Worm (Caenorhabditis elegans): ENCODE results near the gene clik-1.

The clik-1 gene

DNA sequence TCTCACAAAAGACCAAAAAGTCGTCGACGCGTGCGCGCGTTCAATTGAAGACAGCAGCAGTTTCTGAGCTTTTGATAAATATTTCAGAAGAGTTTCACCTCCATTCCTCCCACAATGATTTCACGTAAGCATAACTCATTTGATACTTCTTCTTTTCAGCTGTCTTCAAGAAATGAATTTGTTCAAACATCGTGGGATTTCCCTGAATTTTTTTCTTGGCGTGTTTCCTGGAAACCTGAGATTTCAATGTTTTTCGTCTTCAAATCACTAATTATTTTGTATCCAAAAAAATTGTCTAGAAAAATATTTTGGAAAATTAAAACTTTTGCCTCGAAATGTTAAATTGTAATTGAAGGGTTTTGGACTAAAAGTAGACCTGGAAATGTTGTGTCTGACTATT lies 9.9 kb upstream of the clik-1 start:
- TF ChIP-seq pha-4 (tag; optimal IDR thresholded peaks at IDR 0.05) (no peak), T26A5.8 (tag; optimal IDR thresholded peaks at IDR 0.05) (no peak), hlh-26 (GFP tag; conservative IDR thresholded peaks at IDR 0.05) (no peak), hsf-1 (GFP tag; IDR thresholded peaks at IDR 0.05) (no peak), tbx-9 (tag; optimal IDR thresholded peaks at IDR 0.05; ENCODE audit: borderline replicate concordance) (no peak), tbp1 (GFP tag; optimal IDR thresholded peaks at IDR 0.05) (no peak), fkh-3 (tag; optimal IDR thresholded peaks at IDR 0.05) (no peak), F57C9.4 (tag; optimal IDR thresholded peaks at IDR 0.05) (no peak), mes-4 (tag; optimal IDR thresholded peaks at IDR 0.05) (no peak), ztf-25 (GFP tag; IDR thresholded peaks at IDR 0.05) (no peak), F22D6.2 (tag; optimal IDR thresholded peaks at IDR 0.05) (no peak), ztf-3 (GFP tag; optimal IDR thresholded peaks at IDR 0.05) (no peak), chd-7 (tag; optimal IDR thresholded peaks at IDR 0.05) (no peak), him-1 (tag; optimal IDR thresholded peaks at IDR 0.05) (no peak), snpc-3.4 (tag; optimal IDR thresholded peaks at IDR 0.05) (no peak), bed-2 (GFP tag; IDR thresholded peaks at IDR 0.05) (no peak)

DNA sequence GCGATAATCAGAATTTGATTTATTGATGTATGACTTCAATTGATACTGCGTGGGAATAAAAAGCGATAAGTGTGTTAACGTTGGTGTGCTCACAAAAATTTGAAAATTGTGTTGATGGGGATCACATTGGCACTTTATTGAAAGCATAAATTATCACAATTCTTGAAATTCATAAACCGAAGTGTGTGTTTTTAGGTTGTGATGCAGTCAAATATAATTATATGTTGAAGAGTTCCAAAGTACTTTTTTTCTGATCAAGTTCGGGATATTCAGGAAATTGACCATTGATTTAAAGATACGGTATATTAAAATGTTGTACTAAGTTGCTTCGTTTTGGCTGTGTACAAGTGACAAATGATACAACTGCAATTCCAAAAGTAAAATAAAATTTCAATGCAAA lies 7.2 kb upstream of the clik-1 start, which contains the start of gene srh-28:
Gene srh-28 (minus strand): TSS at position 101 of the 400 bp plus-strand sequence.
- TF ChIP-seq hrde-1 (tag; optimal IDR thresholded peaks at IDR 0.05; ENCODE audit: borderline replicate concordance) (no peak), zim-3 (tag; optimal IDR thresholded peaks at IDR 0.05) (no peak), egl-44 (GFP tag; IDR thresholded peaks at IDR 0.05) (no peak), ceh-91 (GFP tag; IDR thresholded peaks at IDR 0.05) (no peak), C17E4.6 (GFP tag; IDR thresholded peaks at IDR 0.05) (no peak), Y67H2A.10 (GFP tag; conservative IDR thresholded peaks at IDR 0.05) (no peak), tbp1 (GFP tag; optimal IDR thresholded peaks at IDR 0.05) (no peak), ceh-79 (tag; optimal IDR thresholded peaks at IDR 0.05) (no peak), ztf-22 (GFP tag; optimal IDR thresholded peaks at IDR 0.05) (no peak), sptf-2 (GFP tag; optimal IDR thresholded peaks at IDR 0.05) (no peak), ceh-58 (GFP tag; IDR thresholded peaks at IDR 0.05) (no peak), F57C9.4 (tag; optimal IDR thresholded peaks at IDR 0.05) (no peak), snpc-1.1 (tag; optimal IDR thresholded peaks at IDR 0.05; ENCODE audit: insufficient read depth) (no peak), F52B5.7 (tag; optimal IDR thresholded peaks at IDR 0.05) (no peak), dpff-1 (tag; optimal IDR thresholded peaks at IDR 0.05) (no peak)

DNA sequence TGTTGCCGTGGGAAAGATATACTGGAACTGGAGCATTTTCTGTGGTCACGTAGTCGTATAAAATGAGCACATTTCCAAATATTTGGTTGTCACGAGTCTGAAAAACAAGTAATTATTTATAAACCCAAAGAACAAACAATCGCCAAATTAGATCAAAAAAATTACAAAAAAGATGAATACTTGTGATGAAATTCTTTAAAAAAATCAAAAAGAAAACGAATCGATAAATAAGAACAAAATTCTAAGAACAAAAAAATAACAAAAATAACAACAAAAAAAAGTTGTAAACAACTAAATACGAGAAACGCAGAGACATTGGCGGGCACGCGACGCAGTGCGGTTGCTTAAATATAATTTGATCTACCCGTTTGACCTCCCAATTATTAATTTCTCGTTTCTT lies 5.2 kb upstream of the clik-1 start, which contains the start of gene ZC404.16:
Gene ZC404.16 (minus strand): TSS at position 101 of the 400 bp plus-strand sequence.
- TF ChIP-seq lsy-27 (tag; optimal IDR thresholded peaks at IDR 0.05; ENCODE audit: borderline replicate concordance, insufficient read depth) (no peak), nhr-80 (tag; optimal IDR thresholded peaks at IDR 0.05) (no peak), efl-1 (GFP tag; optimal IDR thresholded peaks at IDR 0.05) (peak; percentile 39), madf-6 (GFP tag; IDR thresholded peaks at IDR 0.05) (peak; percentile 64)

DNA sequence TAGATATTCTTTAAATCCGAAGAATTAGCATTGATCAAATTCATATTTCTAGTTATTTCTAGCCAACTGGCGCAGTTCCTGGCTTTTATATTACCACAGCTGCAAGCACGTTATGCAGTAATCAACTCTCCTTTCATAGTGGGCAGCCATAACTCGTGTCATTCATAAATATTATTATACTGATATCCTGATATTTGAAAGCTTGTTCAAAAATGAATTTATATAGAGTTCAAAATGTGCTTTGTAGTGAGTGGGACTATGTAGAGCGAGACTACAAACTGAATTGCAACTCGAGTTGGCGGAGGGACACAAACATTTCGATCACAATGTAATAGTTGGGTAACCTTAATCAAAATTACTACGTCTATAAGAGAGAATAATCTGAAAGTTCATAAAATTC lies 3.1 kb upstream of the clik-1 start, which contains the start of gene srh-30:
Gene srh-30 (minus strand): TSS at position 101 of the 400 bp plus-strand sequence.
- TF ChIP-seq unc-130 (GFP tag; optimal IDR thresholded peaks at IDR 0.05) (no peak), nhr-120 (GFP tag; IDR thresholded peaks at IDR 0.05) (no peak), F39B2.1 (GFP tag; IDR thresholded peaks at IDR 0.05) (no peak), hsf-1 (GFP tag; IDR thresholded peaks at IDR 0.05) (no peak), die-1 (tag; optimal IDR thresholded peaks at IDR 0.05) (no peak), B0019.2 (GFP tag; conservative IDR thresholded peaks at IDR 0.05) (no peak), egl-18 (GFP tag; IDR thresholded peaks at IDR 0.05) (no peak), Y56A3A.18 (GFP tag; IDR thresholded peaks at IDR 0.05) (no peak), pbrm-1 (GFP tag; IDR thresholded peaks at IDR 0.05) (no peak), xnd-1 (tag; optimal IDR thresholded peaks at IDR 0.05) (no peak), Y53G8AR.9 (GFP tag; conservative IDR thresholded peaks at IDR 0.05) (no peak), F33H1.4 (GFP tag; IDR thresholded peaks at IDR 0.05) (no peak), ztf-28 (GFP tag; IDR thresholded peaks at IDR 0.05) (no peak), tlf-1 (GFP tag; optimal IDR thresholded peaks at IDR 0.05) (no peak), F57A8.1 (GFP tag; optimal IDR thresholded peaks at IDR 0.05) (no peak), ztf-25 (GFP tag; IDR thresholded peaks at IDR 0.05) (no peak)

Data from whole organism, young adult.